Worm (Caenorhabditis elegans): ENCODE results near the gene Y55F3AM.13.
A peak's percentile ranks its signal among the peaks of the same experiment; 100 is the strongest.

Gene Y55F3AM.13

DNA sequence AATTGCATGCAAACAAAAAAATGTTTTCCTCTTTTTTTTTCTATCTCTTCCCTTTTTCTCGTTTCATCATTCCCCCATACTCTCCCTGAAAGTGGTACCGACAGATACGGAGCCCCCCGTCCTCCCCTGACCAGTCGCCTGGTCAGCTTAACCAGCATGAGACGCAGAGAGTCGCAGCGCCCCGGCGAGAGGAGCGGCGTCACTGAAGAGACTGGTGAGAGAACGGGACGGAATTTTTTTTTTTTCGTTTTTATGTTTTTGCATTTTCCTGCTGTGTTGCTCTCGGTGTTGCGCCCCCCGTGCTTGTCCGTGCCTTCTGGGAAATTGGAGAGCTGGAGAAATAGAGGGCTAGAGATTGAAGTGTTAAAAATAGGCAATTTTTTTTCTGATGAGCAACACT, 14.3 kb upstream of the Y55F3AM.13 start:
- TF ChIP-seq pha-2 (tag; optimal IDR thresholded peaks at IDR 0.05) = no peak
- TF ChIP-seq pqm-1 (tag; optimal IDR thresholded peaks at IDR 0.05) = no peak
- no peak for TF ChIP-seq pha-4 (tag; optimal IDR thresholded peaks at IDR 0.05)
- TF ChIP-seq unc-86 (tag; optimal IDR thresholded peaks at IDR 0.05) = no peak
- TF ChIP-seq hlh-6 (tag; optimal IDR thresholded peaks at IDR 0.05) = no peak
- no peak for TF ChIP-seq sox-4 (tag; optimal IDR thresholded peaks at IDR 0.05)
- no peak for TF ChIP-seq ceh-22 (tag; optimal IDR thresholded peaks at IDR 0.05)
- no peak for TF ChIP-seq ceh-34 (tag; optimal IDR thresholded peaks at IDR 0.05)
- no peak for TF ChIP-seq sox-2 (GFP tag; IDR thresholded peaks at IDR 0.05)
- TF ChIP-seq tbx-7 (tag; optimal IDR thresholded peaks at IDR 0.05) = no peak
- peak; percentile 9 for TF ChIP-seq tbx-2 (tag; optimal IDR thresholded peaks at IDR 0.05)
- TF ChIP-seq ceh-31 (tag; optimal IDR thresholded peaks at IDR 0.05) = peak; percentile 59
- TF ChIP-seq K09A11.1 (tag; optimal IDR thresholded peaks at IDR 0.05; ENCODE audit: insufficient read depth) = no peak
- TF ChIP-seq fkh-10 (GFP tag; optimal IDR thresholded peaks at IDR 0.05) = no peak
- no peak for TF ChIP-seq zip-5 (tag; optimal IDR thresholded peaks at IDR 0.05)
- TF ChIP-seq ref-2 (tag; optimal IDR thresholded peaks at IDR 0.05) = no peak
- TF ChIP-seq ceh-6 (GFP tag; optimal IDR thresholded peaks at IDR 0.05) = no peak
- TF ChIP-seq sdc-2 (tag; optimal IDR thresholded peaks at IDR 0.05) = no peak
- no peak for TF ChIP-seq ama-1 (optimal IDR thresholded peaks at IDR 0.05)
- TF ChIP-seq ceh-48 (tag; optimal IDR thresholded peaks at IDR 0.05) = no peak
- TF ChIP-seq lim-6 (tag; optimal IDR thresholded peaks at IDR 0.05) = no peak
- TF ChIP-seq pax-1 (tag; optimal IDR thresholded peaks at IDR 0.05) = no peak
- TF ChIP-seq unc-3 (GFP tag; conservative IDR thresholded peaks at IDR 0.05) = no peak
- no peak for TF ChIP-seq unc-3 (tag; optimal IDR thresholded peaks at IDR 0.05)
- no peak for TF ChIP-seq eyg-1 (tag; optimal IDR thresholded peaks at IDR 0.05)
- no peak for TF ChIP-seq ceh-14 (tag; optimal IDR thresholded peaks at IDR 0.05)
- TF ChIP-seq F13H6.1 (tag; optimal IDR thresholded peaks at IDR 0.05) = peak; percentile 93
- no peak for TF ChIP-seq odd-2 (tag; optimal IDR thresholded peaks at IDR 0.05)
- TF ChIP-seq ceh-18 (tag; optimal IDR thresholded peaks at IDR 0.05) = peak; percentile 54
- no peak for TF ChIP-seq fkh-6 (tag; optimal IDR thresholded peaks at IDR 0.05)
- TF ChIP-seq nfya-1 (tag; optimal IDR thresholded peaks at IDR 0.05) = peak; percentile 34
- TF ChIP-seq fax-1 (tag; optimal IDR thresholded peaks at IDR 0.05) = no peak
- no peak for TF ChIP-seq ahr-1 (tag; optimal IDR thresholded peaks at IDR 0.05)
- no peak for TF ChIP-seq K02D7.2 (tag; optimal IDR thresholded peaks at IDR 0.05)
- no peak for TF ChIP-seq lin-11 (tag; optimal IDR thresholded peaks at IDR 0.05)
- TF ChIP-seq npax-4 (tag; optimal IDR thresholded peaks at IDR 0.05) = no peak
- TF ChIP-seq ceh-9 (tag; optimal IDR thresholded peaks at IDR 0.05) = no peak
- no peak for TF ChIP-seq nhr-232 (tag; optimal IDR thresholded peaks at IDR 0.05)
- TF ChIP-seq nhr-11 (tag; optimal IDR thresholded peaks at IDR 0.05) = no peak
- no peak for TF ChIP-seq Y22D7AL.16 (tag; optimal IDR thresholded peaks at IDR 0.05)
- peak; percentile 36 for TF ChIP-seq unc-42 (tag; optimal IDR thresholded peaks at IDR 0.05)
- no peak for TF ChIP-seq ceh-2 (tag; optimal IDR thresholded peaks at IDR 0.05)
- no peak for TF ChIP-seq unc-55 (GFP tag; optimal IDR thresholded peaks at IDR 0.05)
- TF ChIP-seq pros-1 (tag; optimal IDR thresholded peaks at IDR 0.05) = no peak

DNA sequence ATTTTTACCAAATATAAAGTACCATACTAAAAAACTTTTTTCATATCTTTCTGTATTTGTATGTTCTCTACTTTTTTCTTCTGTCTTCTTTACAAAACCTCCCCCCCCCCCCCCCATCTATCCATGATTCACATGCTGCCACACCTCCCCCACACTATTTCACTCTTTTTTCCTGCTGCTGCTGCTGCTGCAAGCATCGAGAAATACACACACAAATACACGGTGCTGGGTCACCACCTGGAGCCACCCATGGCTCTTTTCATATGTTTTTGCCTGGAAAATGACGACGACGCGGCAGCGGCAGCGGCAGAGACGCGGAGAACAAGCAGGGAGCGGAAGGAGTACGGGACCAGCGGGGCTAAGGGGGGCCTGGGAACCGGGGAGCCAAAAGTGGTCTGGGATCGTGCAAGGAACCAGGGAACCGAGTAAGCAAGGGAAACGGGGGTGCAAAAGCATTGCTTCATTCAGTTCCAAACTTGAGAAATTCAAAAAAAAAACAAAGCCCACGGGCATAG, 12.7 kb upstream of the Y55F3AM.13 start:
- TF ChIP-seq eyg-1 (tag; optimal IDR thresholded peaks at IDR 0.05) = no peak
- no peak for TF ChIP-seq pros-1 (tag; optimal IDR thresholded peaks at IDR 0.05)
- TF ChIP-seq unc-42 (tag; optimal IDR thresholded peaks at IDR 0.05) = no peak
- no peak for TF ChIP-seq ceh-14 (tag; optimal IDR thresholded peaks at IDR 0.05)
- TF ChIP-seq nfya-1 (tag; optimal IDR thresholded peaks at IDR 0.05) = no peak
- no peak for TF ChIP-seq odd-2 (tag; optimal IDR thresholded peaks at IDR 0.05)
- no peak for TF ChIP-seq unc-3 (GFP tag; conservative IDR thresholded peaks at IDR 0.05)
- no peak for TF ChIP-seq unc-3 (tag; optimal IDR thresholded peaks at IDR 0.05)
- no peak for TF ChIP-seq rnt-1 (tag; optimal IDR thresholded peaks at IDR 0.05)
- TF ChIP-seq syd-9 (tag; optimal IDR thresholded peaks at IDR 0.05) = no peak

All from whole organism, late embryonic.